Fruit fly (Drosophila melanogaster) whole organism, embryonic: Measurements from ENCODE around the gene MsrA.
A peak's percentile ranks its signal among the peaks of the same experiment; 100 is the strongest.

ENCODE experiments used
- Atf6 ChIP-seq: fragments of 200-800 bp; sonication (Bioruptor generic); IDR thresholded peaks from 2 replicates; pipeline ENCODE4 v1.3.6; 2022; ENCODE audit warnings: missing biosample characterization, missing genetic modification characterization
- CG10565 ChIP-seq: fragments of 200-800 bp; sonication (Bioruptor generic); optimal IDR thresholded peaks from 3 replicates; lab custom pipeline; 2016; ENCODE audit warnings: missing biosample characterization, mild to moderate bottlenecking, missing genetic modification characterization
- CG16863 ChIP-seq: fragments of 200-800 bp; sonication (Bioruptor generic); optimal IDR thresholded peaks from 3 replicates; lab custom pipeline; 2016; ENCODE audit warnings: missing biosample characterization, missing genetic modification characterization
- CG17385 ChIP-seq: fragments of 200-800 bp; sonication (Bioruptor generic); optimal IDR thresholded peaks from 3 replicates; lab custom pipeline; 2018; ENCODE audit warnings: missing biosample characterization, mild to moderate bottlenecking, missing genetic modification characterization
- Hsf ChIP-seq: fragments of 200-800 bp; sonication (Bioruptor generic); optimal IDR thresholded peaks from 3 replicates; lab custom pipeline; 2016; ENCODE audit warnings: missing biosample characterization, missing genetic modification characterization
- dmrt11E ChIP-seq: fragments of 200-800 bp; sonication (Bioruptor generic); optimal IDR thresholded peaks from 3 replicates; lab custom pipeline; 2018; ENCODE audit warnings: missing biosample characterization, mild to moderate bottlenecking, missing genetic modification characterization, moderate library complexity
- ems ChIP-seq: fragments of 200-800 bp; sonication (Bioruptor generic); optimal IDR thresholded peaks from 3 replicates; lab custom pipeline; 2016; ENCODE audit warnings: missing biosample characterization, missing genetic modification characterization
- jumu ChIP-seq: fragments of 200-800 bp; sonication (Bioruptor generic); optimal IDR thresholded peaks from 3 replicates; lab custom pipeline; 2016; ENCODE audit warnings: missing biosample characterization, missing genetic modification characterization
- lola ChIP-seq, 3 experiments: fragments of >200 bp in 2 of 3; fragments of 200-800 bp in 1 of 3; sonication (Bioruptor generic) in 1 of 3; optimal IDR thresholded peaks; 2 replicates each; lab custom pipeline; 2017 to 2019; ENCODE audit warnings: missing biosample characterization in 3 of 3, missing genetic modification characterization in 3 of 3, mild to moderate bottlenecking in 1 of 3, moderate library complexity in 1 of 3
- unc-4 ChIP-seq: fragments of 200-800 bp; sonication (Bioruptor generic); IDR thresholded peaks from 2 replicates; pipeline ENCODE4 v1.3.6; 2022; ENCODE audit warnings: missing biosample characterization, missing genetic modification characterization; ENCODE audit not compliant: partially characterized antibody

- no peak for TF ChIP-seq ems
- TF ChIP-seq CG16863 (GFP tag; lab: Kevin White, UChicago): no peak
- TF ChIP-seq unc-4 (GFP tag; lab: Robert Waterston, UW): no peak
- no peak for TF ChIP-seq jumu (GFP tag; lab: Kevin White, UChicago)
- TF ChIP-seq dmrt11E: no peak
- peak; percentile 2 for TF ChIP-seq Hsf (GFP tag; lab: Kevin White, UChicago)
- peak; percentile 52; the same call in 1 of the 2 replicates for TF ChIP-seq Atf6
- TF ChIP-seq lola (GFP tag; optimal IDR thresholded peaks at IDR 0.05; lab: Kevin White, UChicago): peak in 1 of 3 experiments; percentile 42
- TF ChIP-seq CG10565 (GFP tag; lab: Kevin White, UChicago): no peak
- TF ChIP-seq CG17385 (GFP tag; lab: Kevin White, UChicago): no peak
Measured at dm6 chr3L:15532368-15533030, 21.6 kb downstream of the MsrA start.
